Worm (Caenorhabditis elegans) whole organism, L2 larva: ENCODE results near the gene gpa-6.

ENCODE experiments used
- C34F6.9 ChIP-seq: fragments of 150-350 bp; optimal IDR thresholded peaks from 2 replicates; lab custom pipeline; 2014; ENCODE audit warnings: missing biosample characterization, missing genetic modification characterization
- F13H6.1 ChIP-seq: sonication (generic microtip); optimal IDR thresholded peaks from 2 replicates; lab custom pipeline; 2016; ENCODE audit warnings: missing genetic modification characterization, missing compliant biosample characterization
- Y55F3AM.14 ChIP-seq: fragments of 200-800 bp; sonication (Bioruptor generic); optimal IDR thresholded peaks from 2 replicates; lab custom pipeline; 2018; ENCODE audit warnings: mild to moderate bottlenecking, missing genetic modification characterization, missing compliant biosample characterization
- ZK546.5 ChIP-seq: sonication (generic microtip); optimal IDR thresholded peaks from 2 replicates; lab custom pipeline; 2017; ENCODE audit warnings: missing biosample characterization, missing genetic modification characterization
- alr-1 ChIP-seq: fragments of 150-350 bp; optimal IDR thresholded peaks from 2 replicates; lab custom pipeline; 2014; ENCODE audit warnings: missing biosample characterization, missing genetic modification characterization
- aly-2 ChIP-seq: fragments of 150-350 bp; optimal IDR thresholded peaks from 2 replicates; lab custom pipeline; 2014; ENCODE audit warnings: missing biosample characterization, missing genetic modification characterization
- blmp-1 ChIP-seq: sonication (generic microtip); optimal IDR thresholded peaks from 2 replicates; lab custom pipeline; 2017; ENCODE audit warnings: missing genetic modification characterization, mild to moderate bottlenecking, missing compliant biosample characterization, antibody characterized with exemption, moderate library complexity; ENCODE audit not compliant: insufficient read depth
- ceh-16 ChIP-seq: fragments of 150-350 bp; optimal IDR thresholded peaks from 2 replicates; lab custom pipeline; 2014; ENCODE audit warnings: missing biosample characterization, missing genetic modification characterization
- ceh-82 ChIP-seq: fragments of 150-350 bp; optimal IDR thresholded peaks from 2 replicates; lab custom pipeline; 2014; ENCODE audit warnings: missing biosample characterization, missing genetic modification characterization
- crh-2 ChIP-seq: sonication (generic microtip); optimal IDR thresholded peaks from 2 replicates; lab custom pipeline; 2017; ENCODE audit warnings: missing biosample characterization, missing genetic modification characterization
- egl-27 ChIP-seq: sonication (generic microtip); optimal IDR thresholded peaks from 3 replicates; lab custom pipeline; 2017; ENCODE audit warnings: missing biosample characterization, missing genetic modification reagents, missing genetic modification characterization
- elt-3 ChIP-seq: sonication (generic microtip); optimal IDR thresholded peaks from 2 replicates; lab custom pipeline; 2017; ENCODE audit warnings: missing biosample characterization, missing genetic modification characterization
- gmeb-1 ChIP-seq: fragments of 150-350 bp; optimal IDR thresholded peaks from 2 replicates; lab custom pipeline; 2014; ENCODE audit warnings: missing biosample characterization, missing genetic modification characterization
- lin-11 ChIP-seq: fragments of 150-350 bp; sonication (generic microtip); optimal IDR thresholded peaks from 2 replicates; lab custom pipeline; 2014; ENCODE audit warnings: missing biosample characterization, missing genetic modification characterization, inconsistent platforms, mixed read lengths
- lin-13 ChIP-seq: fragments of 150-350 bp; optimal IDR thresholded peaks from 2 replicates; lab custom pipeline; 2014; ENCODE audit warnings: missing biosample characterization, missing genetic modification reagents, missing genetic modification characterization
- lin-39 ChIP-seq: fragments of 150-350 bp; optimal IDR thresholded peaks from 2 replicates; lab custom pipeline; 2014; ENCODE audit warnings: missing biosample characterization, missing genetic modification reagents, missing genetic modification characterization
- lsy-2 ChIP-seq, 2 experiments: fragments of 150-350 bp in 1 of 2; sonication (generic microtip) in 1 of 2; optimal IDR thresholded peaks; 2 replicates each; lab custom pipeline; 2014 to 2017; ENCODE audit warnings: missing biosample characterization in 2 of 2, missing genetic modification characterization in 2 of 2
- mab-5 ChIP-seq: fragments of 150-350 bp; optimal IDR thresholded peaks from 2 replicates; lab custom pipeline; 2014; ENCODE audit warnings: missing biosample characterization, missing genetic modification characterization
- mbf-1 ChIP-seq: sonication (generic microtip); optimal IDR thresholded peaks from 2 replicates; lab custom pipeline; 2017; ENCODE audit warnings: missing biosample characterization, missing genetic modification characterization
- mdl-1 ChIP-seq, 2 experiments: fragments of 150-350 bp in 1 of 2; sonication (generic microtip) in 1 of 2; optimal IDR thresholded peaks; 2 replicates each; lab custom pipeline; 2017; ENCODE audit warnings: missing biosample characterization in 2 of 2, missing genetic modification characterization in 2 of 2
- nhr-10 ChIP-seq: sonication (generic microtip); optimal IDR thresholded peaks from 2 replicates; lab custom pipeline; 2017; ENCODE audit warnings: missing biosample characterization, missing genetic modification characterization
- nhr-12 ChIP-seq: fragments of 150-350 bp; optimal IDR thresholded peaks from 2 replicates; lab custom pipeline; 2014; ENCODE audit warnings: missing biosample characterization, missing genetic modification characterization
- nhr-129 ChIP-seq: fragments of 150-350 bp; optimal IDR thresholded peaks from 2 replicates; lab custom pipeline; 2014; ENCODE audit warnings: missing biosample characterization, missing genetic modification characterization
- nhr-21 ChIP-seq: fragments of 150-350 bp; optimal IDR thresholded peaks from 2 replicates; lab custom pipeline; 2014; ENCODE audit warnings: missing biosample characterization, missing genetic modification characterization
- nhr-23 ChIP-seq: fragments of 150-350 bp; optimal IDR thresholded peaks from 2 replicates; lab custom pipeline; 2014; ENCODE audit warnings: missing biosample characterization, missing genetic modification reagents, missing genetic modification characterization
- nhr-237 ChIP-seq: fragments of 150-350 bp; optimal IDR thresholded peaks from 2 replicates; lab custom pipeline; 2014; ENCODE audit warnings: missing biosample characterization, missing genetic modification characterization
- nhr-25 ChIP-seq: fragments of 150-350 bp; sonication (generic microtip); optimal IDR thresholded peaks from 3 replicates; lab custom pipeline; 2014; ENCODE audit warnings: missing biosample characterization, missing genetic modification characterization
- nhr-6 ChIP-seq: fragments of 150-350 bp; optimal IDR thresholded peaks from 2 replicates; lab custom pipeline; 2014; ENCODE audit warnings: missing biosample characterization, missing genetic modification characterization
- nhr-77 ChIP-seq: fragments of 150-350 bp; optimal IDR thresholded peaks from 2 replicates; lab custom pipeline; 2014; ENCODE audit warnings: missing biosample characterization, missing genetic modification characterization
- peb-1 ChIP-seq: fragments of 150-350 bp; optimal IDR thresholded peaks from 2 replicates; lab custom pipeline; 2014; ENCODE audit warnings: missing biosample characterization, missing genetic modification characterization
- sem-4 ChIP-seq: fragments of 150-350 bp; optimal IDR thresholded peaks from 2 replicates; lab custom pipeline; 2014; ENCODE audit warnings: missing biosample characterization, missing genetic modification reagents, missing genetic modification characterization
- skn-1 ChIP-seq: sonication (generic microtip); optimal IDR thresholded peaks from 2 replicates; lab custom pipeline; 2017; ENCODE audit warnings: missing biosample characterization, missing genetic modification characterization
- sma-3 ChIP-seq: sonication (generic microtip); optimal IDR thresholded peaks from 2 replicates; lab custom pipeline; 2016; ENCODE audit warnings: missing genetic modification reagents, missing genetic modification characterization, missing compliant biosample characterization
- unc-55 ChIP-seq: fragments of 150-350 bp; sonication (generic microtip); optimal IDR thresholded peaks from 3 replicates; lab custom pipeline; 2014; ENCODE audit warnings: missing biosample characterization, missing genetic modification reagents, missing genetic modification characterization
- unc-62 ChIP-seq: fragments of 150-350 bp; optimal IDR thresholded peaks from 2 replicates; lab custom pipeline; 2014; ENCODE audit warnings: missing biosample characterization, missing genetic modification reagents, missing genetic modification characterization
- zag-1 ChIP-seq: fragments of 150-350 bp; optimal IDR thresholded peaks from 2 replicates; lab custom pipeline; 2014; ENCODE audit warnings: missing biosample characterization, missing genetic modification characterization
- ztf-1 ChIP-seq: fragments of 200-800 bp; sonication (Bioruptor generic); conservative IDR thresholded peaks from 2 replicates; pipeline ENCODE4 v1.3.6; 2022; ENCODE audit warnings: missing genetic modification characterization, missing compliant biosample characterization
- ztf-11 ChIP-seq: sonication (generic microtip); optimal IDR thresholded peaks from 2 replicates; lab custom pipeline; 2017; ENCODE audit warnings: missing biosample characterization, missing genetic modification characterization
- ztf-4 ChIP-seq: fragments of 150-350 bp; optimal IDR thresholded peaks from 2 replicates; lab custom pipeline; 2014; ENCODE audit warnings: missing biosample characterization, missing genetic modification characterization

gpa-6 gene

ce11 chrX:13226614-13227096 lies 35.6 kb downstream of the gpa-6 start, which contains the start of gene skr-21:
Gene skr-21, minus strand, starts transcription at chrX:13226664.
- TF ChIP-seq alr-1 (tag; lab: Kevin White, UChicago) (no peak), crh-2 (tag; lab: Kevin White, UChicago) (peak; percentile 69)

- TF ChIP-seq ztf-11 (no peak), nhr-12 (tag; lab: Kevin White, UChicago) (no peak)
- TF ChIP-seq, all 48 proteins: peak for 0
Measured at ce11 chrX:13227778-13228177, 36.8 kb downstream of the gpa-6 start.

DNA sequence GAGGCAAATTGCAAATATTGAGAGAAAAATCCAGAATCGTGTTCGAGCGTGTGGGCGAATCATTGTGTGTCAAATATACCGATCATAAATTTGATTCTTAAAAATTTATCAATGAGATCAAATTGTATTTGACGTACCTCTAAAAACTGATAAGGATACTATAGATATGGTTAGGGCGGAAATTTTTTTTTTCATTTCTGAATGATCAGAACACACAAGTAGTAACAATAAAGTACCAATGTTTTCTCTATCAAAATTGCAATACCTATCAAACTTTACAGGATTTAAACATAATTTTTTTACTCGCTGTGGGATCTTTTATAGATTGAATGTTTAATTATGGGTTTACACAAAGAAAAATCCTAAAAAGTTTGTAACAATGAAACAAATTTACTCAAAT lies 41.2 kb downstream of the gpa-6 start, which contains the start of gene bgnt-1.5:
Gene bgnt-1.5 (minus strand): TSS at position 101 of the 400 bp plus-strand sequence.
- TF ChIP-seq crh-2 (tag; lab: Kevin White, UChicago), result no peak
- no peak for TF ChIP-seq ztf-4
- TF ChIP-seq elt-3 (tag; lab: Kevin White, UChicago), result no peak
- no peak for TF ChIP-seq nhr-21
- TF ChIP-seq F13H6.1 (tag; lab: Kevin White, UChicago), result no peak
- TF ChIP-seq C34F6.9 (tag; lab: Kevin White, UChicago), result no peak
- no peak for TF ChIP-seq nhr-129 (tag; lab: Kevin White, UChicago)
- TF ChIP-seq peb-1, result no peak
- no peak for TF ChIP-seq nhr-77 (tag; lab: Kevin White, UChicago)
- no peak for TF ChIP-seq lin-11
- no peak for TF ChIP-seq sma-3 (GFP tag; lab: Kevin White, UChicago)
- no peak for TF ChIP-seq ZK546.5
- TF ChIP-seq ztf-1, result no peak
- TF ChIP-seq nhr-6 (tag; lab: Kevin White, UChicago), result no peak
- no peak for TF ChIP-seq mbf-1 (tag; lab: Kevin White, UChicago)
- TF ChIP-seq ceh-82 (tag; lab: Kevin White, UChicago), result no peak

DNA sequence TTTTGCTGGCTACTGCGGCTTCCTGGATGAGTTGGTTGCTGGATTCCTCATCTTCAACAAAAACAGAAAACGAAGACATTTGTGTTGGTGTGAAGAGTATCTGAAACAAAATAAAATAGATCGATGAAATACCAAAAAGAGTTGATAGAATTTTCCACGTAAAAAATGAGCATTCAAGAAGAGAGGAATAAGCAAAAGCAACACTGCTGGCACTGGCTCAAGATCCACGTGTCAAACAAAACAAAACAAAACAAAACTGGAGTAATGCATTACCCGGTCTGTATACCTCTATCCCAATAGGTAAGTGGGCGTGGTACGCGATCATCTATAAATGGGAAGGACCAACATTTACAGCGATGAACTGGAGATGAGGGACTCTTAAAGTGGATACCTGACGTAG lies 43.9 kb downstream of the gpa-6 start, which contains the start of gene K08H2.2:
Gene K08H2.2 (minus strand): TSS at position 101 of the 400 bp plus-strand sequence.
- TF ChIP-seq lsy-2 (tag; optimal IDR thresholded peaks at IDR 0.05; lab: Kevin White, UChicago) (no peak), aly-2 (no peak), nhr-12 (tag; lab: Kevin White, UChicago) (no peak)

ce11 chrX:13237102-13237501 lies 46.1 kb downstream of the gpa-6 start, which contains the start of gene K08H2.3:
Gene K08H2.3, plus strand, starts transcription at chrX:13237402.
- TF ChIP-seq nhr-23 (no peak), unc-62 (no peak), lsy-2 (tag; optimal IDR thresholded peaks at IDR 0.05; lab: Kevin White, UChicago) (no peak), ztf-4 (no peak), lin-39 (tag; lab: Kevin White, UChicago) (no peak), egl-27 (tag; lab: Kevin White, UChicago) (no peak), ztf-11 (no peak), nhr-10 (tag; lab: Kevin White, UChicago) (no peak), mab-5 (tag; lab: Kevin White, UChicago) (no peak), elt-3 (tag; lab: Kevin White, UChicago) (no peak), skn-1 (no peak), zag-1 (tag; lab: Kevin White, UChicago) (no peak), nhr-237 (tag; lab: Kevin White, UChicago) (no peak), lin-13 (GFP tag; lab: Kevin White, UChicago) (no peak), sma-3 (GFP tag; lab: Kevin White, UChicago) (no peak), ZK546.5 (no peak), nhr-25 (no peak)

- TF ChIP-seq nhr-129 (tag; lab: Kevin White, UChicago) (no peak), egl-27 (tag; lab: Kevin White, UChicago) (no peak), sem-4 (tag; lab: Kevin White, UChicago) (no peak), ZK546.5 (no peak), blmp-1 (tag; lab: Kevin White, UChicago) (no peak), zag-1 (tag; lab: Kevin White, UChicago) (no peak), gmeb-1 (tag; lab: Kevin White, UChicago) (no peak), mbf-1 (tag; lab: Kevin White, UChicago) (no peak), ceh-82 (tag; lab: Kevin White, UChicago) (no peak), nhr-23 (no peak), mdl-1 (tag; optimal IDR thresholded peaks at IDR 0.05; lab: Kevin White, UChicago) (no peak), ztf-4 (no peak), ceh-16 (tag; lab: Kevin White, UChicago) (no peak), unc-55 (GFP tag; lab: Kevin White, UChicago) (no peak), nhr-77 (tag; lab: Kevin White, UChicago) (no peak), nhr-10 (tag; lab: Kevin White, UChicago) (no peak), alr-1 (tag; lab: Kevin White, UChicago) (no peak), Y55F3AM.14 (no peak), peb-1 (no peak)
- TF ChIP-seq, all 48 proteins: peak for 0
Measured at ce11 chrX:13238197-13238596, 47.2 kb downstream of the gpa-6 start, which contains the start of gene K08H2.4. Gene K08H2.4, plus strand, starts transcription at chrX:13238497.
